Fruit fly (Drosophila melanogaster) whole organism, wandering third instar larva: ENCODE measurements around the gene CG42460.

ENCODE experiments used
- Abd-B ChIP-seq: fragments of >200 bp; optimal IDR thresholded peaks from 2 replicates; lab custom pipeline; 2017; ENCODE audit warnings: missing biosample characterization, missing genetic modification characterization
- CG9705 ChIP-seq: fragments of 200-800 bp; sonication (Bioruptor generic); optimal IDR thresholded peaks from 2 replicates; lab custom pipeline; 2018; ENCODE audit warnings: missing biosample characterization, mild to moderate bottlenecking, missing genetic modification characterization
- Dif ChIP-seq: fragments of 200-275, 200-300 bp; sonication (Bioruptor generic); optimal IDR thresholded peaks from 2 replicates; lab custom pipeline; 2018; ENCODE audit warnings: missing biosample characterization, missing genetic modification characterization; ENCODE audit not compliant: partially characterized antibody
- GATAd ChIP-seq: sonication (Bioruptor generic); optimal IDR thresholded peaks from 2 replicates; lab custom pipeline; 2016; ENCODE audit warnings: missing biosample characterization, missing genetic modification characterization
- HLH106 ChIP-seq: fragments of 200-800 bp; optimal IDR thresholded peaks from 3 replicates; lab custom pipeline; 2019; ENCODE audit warnings: missing biosample characterization, mild to moderate bottlenecking, missing genetic modification characterization, moderate library complexity
- Hnf4 ChIP-seq: fragments of 200-800 bp; sonication (Bioruptor generic); optimal IDR thresholded peaks from 2 replicates; lab custom pipeline; 2016; ENCODE audit warnings: missing biosample characterization, mild to moderate bottlenecking, missing genetic modification characterization
- Hr78 ChIP-seq: fragments of >200 bp; optimal IDR thresholded peaks from 2 replicates; lab custom pipeline; 2017; ENCODE audit warnings: missing biosample characterization, missing genetic modification characterization
- Hr83 ChIP-seq: fragments of 200-300 bp; sonication (Bioruptor generic); optimal IDR thresholded peaks from 2 replicates; lab custom pipeline; 2016; ENCODE audit warnings: missing biosample characterization, mild to moderate bottlenecking, missing genetic modification characterization, moderate library complexity; ENCODE audit not compliant: poor library complexity, severe bottlenecking
- Mio ChIP-seq: sonication (Bioruptor generic); optimal IDR thresholded peaks from 2 replicates; lab custom pipeline; 2016; ENCODE audit warnings: missing biosample characterization, missing genetic modification characterization
- Myc ChIP-seq: fragments of >200 bp; optimal IDR thresholded peaks from 2 replicates; lab custom pipeline; 2017
- Rel ChIP-seq, 2 experiments: fragments of 200-800 bp; sonication (Bioruptor generic) in 1 of 2; optimal IDR thresholded peaks; 2 replicates in 1 of 2; 3 replicates in 1 of 2; lab custom pipeline; 2016 to 2019; ENCODE audit warnings: mild to moderate bottlenecking in 2 of 2, missing biosample characterization in 2 of 2, missing genetic modification characterization in 2 of 2, moderate library complexity in 1 of 2
- Sp1 ChIP-seq: fragments of 200-800 bp; sonication (Bioruptor generic); optimal IDR thresholded peaks from 3 replicates; lab custom pipeline; 2019; ENCODE audit warnings: missing biosample characterization, mild to moderate bottlenecking, missing genetic modification characterization, moderate library complexity
- Vsx2 ChIP-seq: fragments of 200-300, 225-300 bp; sonication (Bioruptor generic); optimal IDR thresholded peaks from 2 replicates; lab custom pipeline; 2018; ENCODE audit warnings: missing biosample characterization, missing genetic modification characterization; ENCODE audit not compliant: partially characterized antibody
- br ChIP-seq: fragments of 200-800 bp; sonication (Bioruptor generic); optimal IDR thresholded peaks from 2 replicates; lab custom pipeline; 2016; ENCODE audit warnings: missing biosample characterization, missing genetic modification characterization
- dl ChIP-seq, 2 experiments: fragments of 175-275, 200-275 bp in 1 of 2; fragments of 200-275 bp in 1 of 2; sonication (Bioruptor generic); optimal IDR thresholded peaks; lab custom pipeline; 2018; ENCODE audit warnings: mild to moderate bottlenecking in 2 of 2, missing biosample characterization in 2 of 2, missing genetic modification characterization in 2 of 2, moderate library complexity in 2 of 2; ENCODE audit not compliant: partially characterized antibody in 2 of 2, insufficient read depth in 1 of 2
- dsf ChIP-seq: sonication (Bioruptor generic); optimal IDR thresholded peaks from 2 replicates; lab custom pipeline; 2016; ENCODE audit warnings: missing biosample characterization, missing genetic modification characterization, borderline replicate concordance
- ey ChIP-seq: fragments of 200-800 bp; sonication (Bioruptor generic); optimal IDR thresholded peaks from 2 replicates; lab custom pipeline; 2016; ENCODE audit warnings: missing biosample characterization, missing genetic modification characterization
- fru ChIP-seq: fragments of 200-800 bp; sonication (Bioruptor generic); optimal IDR thresholded peaks from 3 replicates; lab custom pipeline; 2016; ENCODE audit warnings: missing biosample characterization, mild to moderate bottlenecking, missing genetic modification characterization
- h ChIP-seq: fragments of 200-800 bp; sonication (Bioruptor generic); optimal IDR thresholded peaks from 3 replicates; lab custom pipeline; 2016; ENCODE audit warnings: missing biosample characterization, mild to moderate bottlenecking, missing genetic modification characterization
- jim ChIP-seq: fragments of 175-275, 200-325 bp; sonication (Bioruptor generic); optimal IDR thresholded peaks from 2 replicates; lab custom pipeline; 2016; ENCODE audit warnings: missing biosample characterization, mild to moderate bottlenecking, missing genetic modification characterization
- lola ChIP-seq: fragments of >200 bp; optimal IDR thresholded peaks from 2 replicates; lab custom pipeline; 2017; ENCODE audit warnings: missing biosample characterization, missing genetic modification characterization
- psq ChIP-seq: fragments of 200-800 bp; sonication (Bioruptor generic); optimal IDR thresholded peaks from 3 replicates; lab custom pipeline; 2017; ENCODE audit warnings: missing biosample characterization, mild to moderate bottlenecking, missing genetic modification characterization, moderate library complexity
- rgr ChIP-seq: fragments of 200-800 bp; sonication (Bioruptor generic); optimal IDR thresholded peaks from 3 replicates; lab custom pipeline; 2016; ENCODE audit warnings: missing biosample characterization, mild to moderate bottlenecking, missing genetic modification characterization
- sage ChIP-seq: fragments of 200-800 bp; sonication (Bioruptor generic); optimal IDR thresholded peaks from 2 replicates; lab custom pipeline; 2016; ENCODE audit warnings: missing biosample characterization, mild to moderate bottlenecking, missing genetic modification characterization
- tai ChIP-seq: sonication (Bioruptor generic); optimal IDR thresholded peaks from 2 replicates; lab custom pipeline; 2016; ENCODE audit warnings: missing biosample characterization, missing genetic modification characterization
- usp ChIP-seq: fragments of >200 bp; optimal IDR thresholded peaks from 2 replicates; lab custom pipeline; 2017; ENCODE audit warnings: missing biosample characterization, missing genetic modification characterization

CG42460 gene

DNA sequence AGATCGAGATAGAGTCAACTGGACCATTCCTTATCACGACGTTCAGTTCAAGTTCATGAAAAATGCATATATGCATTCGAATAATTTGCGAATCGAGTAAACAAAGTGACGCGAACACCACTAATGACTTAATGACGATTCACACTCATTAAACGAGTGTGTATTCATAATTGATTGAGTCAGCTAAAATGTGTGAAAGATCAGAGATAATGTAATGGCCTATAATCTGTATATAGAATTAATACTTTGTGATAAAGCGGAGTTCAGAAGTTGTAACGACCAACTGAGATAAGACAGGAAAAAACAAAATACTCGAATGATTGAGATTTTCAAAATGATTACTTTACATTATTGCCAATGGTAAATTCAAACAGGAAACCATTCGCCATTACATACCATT lies 18.5 kb downstream of the CG42460 start:
- no peak for TF ChIP-seq Mio
- no peak for TF ChIP-seq GATAd (GFP tag; lab: Kevin White, UChicago)
- no peak for TF ChIP-seq Hr83 (GFP tag; lab: Kevin White, UChicago)
- no peak for TF ChIP-seq lola (GFP tag; lab: Kevin White, UChicago)
- TF ChIP-seq Rel (GFP tag; optimal IDR thresholded peaks at IDR 0.05; lab: Kevin White, UChicago) = no peak
- TF ChIP-seq Rel (tag; optimal IDR thresholded peaks at IDR 0.05; lab: Kevin White, UChicago) = no peak

DNA sequence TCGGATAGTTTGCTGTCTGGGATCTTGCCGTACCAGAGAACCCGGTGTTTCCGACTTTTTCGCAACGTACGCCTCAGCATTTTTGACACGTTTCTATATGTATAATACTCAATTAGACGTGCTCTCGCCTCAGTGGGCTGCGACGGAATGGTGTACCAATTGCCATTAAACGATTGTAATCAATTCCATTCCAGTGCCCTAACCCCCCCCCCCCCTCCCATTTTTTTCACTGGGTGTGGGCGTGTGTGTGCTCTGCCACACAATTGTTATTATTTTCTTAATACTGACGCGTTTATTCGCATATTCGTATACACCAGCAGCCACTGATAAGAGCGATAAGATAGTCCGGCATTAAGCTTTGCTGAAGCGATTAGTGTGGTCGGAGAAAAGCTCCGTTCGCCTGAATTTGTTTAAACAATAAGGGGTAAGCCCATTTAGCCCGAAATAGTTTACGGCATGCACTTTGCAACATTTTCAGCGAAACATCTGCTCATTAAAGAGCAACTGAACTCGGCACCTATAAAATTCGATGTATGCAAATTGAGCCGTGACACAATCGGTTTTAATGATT lies 19.1 kb downstream of the CG42460 start:
- TF ChIP-seq fru (peak; percentile 12), dl (GFP tag; optimal IDR thresholded peaks at IDR 0.05; lab: Kevin White, UChicago; ENCODE audit: insufficient read depth in 1 of 2, partially characterized antibody in 2 of 2) (no peak), h (GFP tag; lab: Kevin White, UChicago) (peak; percentile 50), tai (GFP tag; lab: Kevin White, UChicago) (no peak), rgr (GFP tag; lab: Kevin White, UChicago) (no peak), usp (no peak), sage (GFP tag; lab: Kevin White, UChicago) (no peak), Rel (GFP tag; optimal IDR thresholded peaks at IDR 0.05; lab: Kevin White, UChicago) (no peak), Rel (tag; optimal IDR thresholded peaks at IDR 0.05; lab: Kevin White, UChicago) (peak; percentile 77), Sp1 (peak; percentile 18)

DNA sequence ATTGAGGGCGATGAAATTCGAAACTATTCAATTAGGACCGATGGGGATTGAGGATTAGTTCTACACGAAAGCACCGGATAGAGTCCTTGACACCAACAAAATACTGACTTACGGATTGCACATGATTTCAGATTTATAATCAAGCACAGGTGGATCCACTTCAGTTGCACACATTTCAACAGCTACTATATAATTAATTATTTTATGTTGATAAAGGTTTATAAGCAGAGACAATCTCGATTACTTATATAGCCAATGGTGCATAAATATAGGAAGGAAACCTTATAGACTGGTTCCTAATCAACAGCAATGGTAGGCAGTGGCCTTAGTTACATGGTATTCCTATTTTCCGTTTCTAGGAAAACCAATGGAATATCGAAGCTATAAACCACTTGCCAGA lies 19.9 kb downstream of the CG42460 start:
- TF ChIP-seq jim (no peak), tai (GFP tag; lab: Kevin White, UChicago) (no peak), dl (GFP tag; optimal IDR thresholded peaks at IDR 0.05; lab: Kevin White, UChicago; ENCODE audit: insufficient read depth in 1 of 2, partially characterized antibody in 2 of 2) (no peak), Sp1 (no peak), usp (no peak), ey (GFP tag; lab: Kevin White, UChicago) (no peak), HLH106 (tag; lab: Kevin White, UChicago) (no peak), Vsx2 (GFP tag; lab: Kevin White, UChicago) (no peak), dsf (no peak), Rel (GFP tag; optimal IDR thresholded peaks at IDR 0.05; lab: Kevin White, UChicago) (no peak), Rel (tag; optimal IDR thresholded peaks at IDR 0.05; lab: Kevin White, UChicago) (no peak), GATAd (GFP tag; lab: Kevin White, UChicago) (no peak), rgr (GFP tag; lab: Kevin White, UChicago) (no peak), psq (GFP tag; lab: Kevin White, UChicago) (no peak), Mio (no peak), Hr83 (GFP tag; lab: Kevin White, UChicago) (no peak), lola (GFP tag; lab: Kevin White, UChicago) (no peak), fru (no peak), CG9705 (GFP tag; lab: Kevin White, UChicago) (no peak), h (GFP tag; lab: Kevin White, UChicago) (no peak), Abd-B (no peak)

DNA sequence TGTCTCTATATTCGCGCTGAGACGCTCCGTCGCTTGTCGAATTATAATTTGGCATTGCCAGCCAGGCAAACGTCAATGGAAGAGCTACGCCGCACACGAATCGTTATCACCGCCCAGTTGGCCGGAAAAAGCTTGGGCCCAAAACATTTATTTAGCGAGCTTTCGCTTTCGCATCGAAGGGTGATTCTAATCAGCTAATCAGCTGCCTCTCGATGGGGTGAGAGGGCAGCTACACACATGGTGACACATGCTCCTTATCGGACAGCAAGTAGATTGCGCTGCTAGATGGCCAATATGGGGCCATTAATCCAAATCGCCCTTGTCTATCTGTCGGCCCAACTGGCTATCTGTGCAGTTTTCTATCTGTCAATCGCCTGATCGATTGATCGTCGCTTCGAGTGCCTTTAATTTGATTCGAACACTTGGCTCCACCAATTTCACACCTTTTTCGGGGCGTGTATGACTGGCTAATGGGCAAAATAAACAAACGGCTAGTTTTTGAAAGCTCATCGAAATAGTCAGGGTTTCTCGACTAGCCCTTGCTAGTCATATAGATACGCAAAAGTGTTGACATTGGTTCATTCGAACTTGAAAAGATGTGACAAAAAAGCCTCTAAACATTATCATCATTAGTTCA lies 22.1 kb downstream of the CG42460 start:
- TF ChIP-seq Rel (GFP tag; optimal IDR thresholded peaks at IDR 0.05; lab: Kevin White, UChicago) (no peak), Rel (tag; optimal IDR thresholded peaks at IDR 0.05; lab: Kevin White, UChicago) (peak; percentile 1), Hnf4 (no peak), h (GFP tag; lab: Kevin White, UChicago) (peak; percentile 35), Dif (GFP tag; lab: Kevin White, UChicago) (no peak)
- TF ChIP-seq, all 38 proteins: peak for 2

DNA sequence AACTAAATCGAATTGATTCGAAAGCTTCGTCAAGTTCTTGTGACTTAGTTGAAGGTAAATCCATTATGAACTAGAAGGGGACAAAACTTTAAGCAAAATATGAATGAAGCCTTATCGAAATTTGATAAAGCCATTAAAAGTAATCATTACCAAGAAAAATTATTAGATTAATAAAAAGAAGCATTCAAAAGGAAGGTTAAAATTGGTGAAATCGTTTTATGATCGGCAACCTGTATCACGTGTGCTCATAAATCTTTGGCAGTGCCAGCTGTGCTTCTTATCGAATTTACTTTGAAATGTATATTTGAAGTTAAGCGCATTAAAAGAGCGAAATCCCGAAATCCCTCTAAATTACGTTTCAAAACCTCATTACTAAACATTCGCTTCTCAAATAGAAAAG lies 26.5 kb downstream of the CG42460 start:
- TF ChIP-seq GATAd (GFP tag; lab: Kevin White, UChicago) (no peak), lola (GFP tag; lab: Kevin White, UChicago) (no peak), Myc (lab: Kevin White, UChicago) (no peak), Hr78 (no peak), usp (no peak), jim (no peak), Abd-B (no peak), br (GFP tag; lab: Kevin White, UChicago) (no peak), Rel (GFP tag; optimal IDR thresholded peaks at IDR 0.05; lab: Kevin White, UChicago) (no peak), Rel (tag; optimal IDR thresholded peaks at IDR 0.05; lab: Kevin White, UChicago) (no peak), tai (GFP tag; lab: Kevin White, UChicago) (no peak), rgr (GFP tag; lab: Kevin White, UChicago) (no peak), HLH106 (tag; lab: Kevin White, UChicago) (no peak), Sp1 (no peak)
